Worm (Caenorhabditis elegans): ENCODE results near the gene F53H4.6.

The F53H4.6 gene

DNA sequence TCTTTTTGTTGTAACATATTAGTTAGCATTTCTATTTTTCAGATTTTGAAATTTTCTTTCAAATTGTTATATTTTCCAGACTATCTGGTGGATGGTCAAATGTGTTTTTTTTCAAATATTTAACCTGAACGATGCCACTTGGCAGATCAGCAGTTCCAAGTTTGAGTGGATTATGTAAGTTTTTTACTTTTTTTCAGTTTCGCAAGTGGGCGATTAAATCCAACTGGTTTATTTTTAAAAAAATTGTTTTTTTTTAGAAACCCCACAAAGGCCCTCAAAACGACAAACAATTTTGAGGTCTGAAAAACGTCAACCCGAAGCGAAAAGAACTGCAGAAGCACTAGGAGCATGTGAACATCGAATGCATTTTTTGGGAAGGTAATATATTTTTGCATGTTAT is 33.5 kb downstream of the F53H4.6 start, which contains the start of gene Y7A5A.9:
TSS of gene Y7A5A.9 (plus strand) at position 301 of the 400 bp plus-strand sequence.
- TF ChIP-seq cey-2 (tag; optimal IDR thresholded peaks at IDR 0.05; ENCODE audit: borderline replicate concordance, insufficient read depth) (no peak), aha-1 (tag) (peak; percentile 54)

DNA sequence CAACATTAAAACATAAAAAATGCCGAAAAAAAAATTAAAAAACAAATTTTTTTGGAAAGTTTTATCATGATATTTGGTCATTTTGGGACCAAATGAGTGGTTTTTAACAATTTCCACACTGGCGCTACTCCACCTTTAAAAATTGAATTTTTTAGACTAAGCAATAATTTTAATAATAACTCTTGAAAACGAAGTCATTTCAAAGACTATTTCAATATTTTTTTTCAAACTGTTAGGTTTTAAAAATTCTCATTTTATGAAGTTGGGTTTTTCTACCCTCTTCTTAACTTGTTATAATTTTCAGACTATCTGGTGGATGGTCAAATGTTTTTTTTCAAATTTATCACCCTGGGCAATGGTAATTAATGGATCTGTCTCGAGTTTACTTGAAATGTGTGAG is 38.2 kb downstream of the F53H4.6 start, which contains the start of gene Y7A5A.8:
TSS of gene Y7A5A.8 (plus strand) at position 301 of the 400 bp plus-strand sequence.
- TF ChIP-seq nhr-11 (tag; optimal IDR thresholded peaks at IDR 0.05) (no peak), nhr-41 (GFP tag; IDR thresholded peaks at IDR 0.05) (no peak), pqm-1 (tag; optimal IDR thresholded peaks at IDR 0.05) (no peak), nhr-77 (tag; optimal IDR thresholded peaks at IDR 0.05) (no peak), ceh-20 (GFP tag; IDR thresholded peaks at IDR 0.05) (no peak), lsy-2 (tag; optimal IDR thresholded peaks at IDR 0.05) (no peak), egl-43 (GFP tag; IDR thresholded peaks at IDR 0.05) (no peak), nhr-76 (tag; optimal IDR thresholded peaks at IDR 0.05) (no peak)

DNA sequence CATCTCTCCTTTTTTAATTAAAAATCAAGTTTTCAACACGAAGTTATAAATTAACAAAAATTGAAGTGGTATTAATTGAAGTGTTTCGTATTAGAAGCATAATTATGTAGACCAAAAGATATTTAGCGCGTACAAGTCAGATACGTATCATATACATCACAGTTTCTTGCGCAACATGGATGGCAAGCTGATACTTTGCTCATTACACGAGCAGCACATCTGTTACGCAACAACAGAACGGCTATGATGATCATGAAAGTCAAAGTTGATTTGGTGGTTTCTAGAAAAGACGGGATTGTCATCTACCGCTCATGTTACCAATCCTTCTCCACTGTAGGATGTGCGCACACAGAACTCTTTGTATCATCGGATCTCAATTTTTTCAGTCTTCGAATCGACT is 45.9 kb downstream of the F53H4.6 start:
- peak; percentile 75 for TF ChIP-seq aha-1 (tag)
- peak in 1 of 2 experiments; percentile 74 for TF ChIP-seq unc-62 (GFP tag; optimal IDR thresholded peaks at IDR 0.05 in 1 of 2)
- no peak for TF ChIP-seq unc-62 (tag; optimal IDR thresholded peaks at IDR 0.05)
- no peak for TF ChIP-seq lin-39 (tag; optimal IDR thresholded peaks at IDR 0.05)

DNA sequence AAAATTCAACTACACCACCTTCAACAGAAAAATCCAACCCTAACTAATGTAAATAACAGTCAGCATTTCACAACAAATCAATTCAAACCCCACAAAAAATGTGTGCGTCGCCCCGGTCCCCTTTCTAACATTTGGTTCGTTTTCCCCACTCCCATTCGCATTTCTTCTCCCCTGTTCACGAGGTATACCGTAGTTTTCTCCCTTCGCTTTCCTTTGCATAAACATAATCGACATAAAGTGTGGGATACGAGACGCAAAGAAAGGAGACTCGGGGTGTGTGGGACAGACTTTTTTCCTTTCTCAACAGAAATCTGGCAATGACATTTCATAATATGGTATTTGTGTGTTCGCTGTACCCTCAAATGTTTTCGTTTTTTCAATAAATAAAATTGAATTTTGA is 49.1 kb downstream of the F53H4.6 start:
- TF ChIP-seq F26F4.8 (GFP tag; conservative IDR thresholded peaks at IDR 0.05): no peak
- TF ChIP-seq spr-3 (GFP tag; optimal IDR thresholded peaks at IDR 0.05): no peak
- no peak for TF ChIP-seq ceh-32 (tag; optimal IDR thresholded peaks at IDR 0.05; ENCODE audit: poor library complexity)
- no peak for TF ChIP-seq arid-1 (GFP tag; conservative IDR thresholded peaks at IDR 0.05)
- no peak for TF ChIP-seq daf-12 (tag; optimal IDR thresholded peaks at IDR 0.05)
- no peak for TF ChIP-seq hlh-30 (tag; optimal IDR thresholded peaks at IDR 0.05; ENCODE audit: insufficient read depth)
- no peak for TF ChIP-seq nhr-11 (tag; optimal IDR thresholded peaks at IDR 0.05)
- TF ChIP-seq nhr-6 (tag; optimal IDR thresholded peaks at IDR 0.05): no peak
- no peak for TF ChIP-seq unc-62 (GFP tag; optimal IDR thresholded peaks at IDR 0.05 in 1 of 2)
- TF ChIP-seq unc-62 (tag; optimal IDR thresholded peaks at IDR 0.05): no peak
- no peak for TF ChIP-seq dve-1 (tag; optimal IDR thresholded peaks at IDR 0.05; ENCODE audit: insufficient read depth)
- TF ChIP-seq mep-1 (tag; optimal IDR thresholded peaks at IDR 0.05): no peak
- TF ChIP-seq D1046.2 (GFP tag; IDR thresholded peaks at IDR 0.05): no peak
- TF ChIP-seq ama-1 (optimal IDR thresholded peaks at IDR 0.05): no peak
- no peak for TF ChIP-seq aha-1 (tag)
- no peak for TF ChIP-seq fos-1 (tag; optimal IDR thresholded peaks at IDR 0.05)

- TF ChIP-seq zfp-2 (tag; optimal IDR thresholded peaks at IDR 0.05): no peak
- TF ChIP-seq hif-1 (tag; optimal IDR thresholded peaks at IDR 0.05): no peak
- TF ChIP-seq zag-1 (tag; optimal IDR thresholded peaks at IDR 0.05): no peak
- TF ChIP-seq snpc-4 (tag; optimal IDR thresholded peaks at IDR 0.05): no peak
- TF ChIP-seq nhr-48 (tag; optimal IDR thresholded peaks at IDR 0.05): no peak
- no peak for TF ChIP-seq aly-2 (tag; optimal IDR thresholded peaks at IDR 0.05)
- TF ChIP-seq jun-1 (tag; optimal IDR thresholded peaks at IDR 0.05): no peak
- TF ChIP-seq mdl-1 (tag; optimal IDR thresholded peaks at IDR 0.05): no peak
Observed at ce11 chrX:15804072-15804471, 56.3 kb downstream of the F53H4.6 start, which contains the start of gene Y7A5A.7. TSS of gene Y7A5A.7 (minus strand) at chrX:15804172.
